Worm (Caenorhabditis elegans) whole organism, L1 larva: ENCODE results near the gene wee-1.3.
A peak's percentile ranks its signal among the peaks of the same experiment; 100 is the strongest.

Source experiments
- C16A3.4 ChIP-seq: fragments of 150-350 bp; optimal IDR thresholded peaks from 2 replicates; lab custom pipeline; 2014; ENCODE audit warnings: missing biosample characterization, missing genetic modification characterization
- C34B4.2 ChIP-seq: sonication (generic microtip); optimal IDR thresholded peaks from 2 replicates; lab custom pipeline; 2017; ENCODE audit warnings: mild to moderate bottlenecking, missing genetic modification characterization, missing compliant biosample characterization
- F16B12.6 ChIP-seq: fragments of 150-350 bp; optimal IDR thresholded peaks from 2 replicates; lab custom pipeline; 2014; ENCODE audit warnings: missing biosample characterization, missing genetic modification characterization
- aly-2 ChIP-seq: fragments of 150-350 bp; optimal IDR thresholded peaks from 2 replicates; lab custom pipeline; 2014; ENCODE audit warnings: missing biosample characterization, missing genetic modification characterization
- ama-1 ChIP-seq: fragments of 150-350 bp; optimal IDR thresholded peaks from 2 replicates; lab custom pipeline; 2014
- blmp-1 ChIP-seq: fragments of 150-350 bp; optimal IDR thresholded peaks from 2 replicates; lab custom pipeline; 2014; ENCODE audit warnings: missing biosample characterization, missing genetic modification characterization
- ceh-63 ChIP-seq: fragments of 200-800 bp; sonication (Bioruptor generic); optimal IDR thresholded peaks from 2 replicates; lab custom pipeline; 2018; ENCODE audit warnings: mild to moderate bottlenecking, missing genetic modification characterization, missing compliant biosample characterization
- ceh-8 ChIP-seq: fragments of 200-800 bp; sonication (Bioruptor generic); optimal IDR thresholded peaks from 2 replicates; lab custom pipeline; 2018; ENCODE audit warnings: mild to moderate bottlenecking, missing genetic modification characterization, moderate library complexity, missing compliant biosample characterization
- ces-1 ChIP-seq: fragments of 150-350 bp; optimal IDR thresholded peaks from 2 replicates; lab custom pipeline; 2014; ENCODE audit warnings: missing biosample characterization, missing genetic modification reagents, missing genetic modification characterization
- dsc-1 ChIP-seq: sonication (generic microtip); optimal IDR thresholded peaks from 2 replicates; lab custom pipeline; 2016; ENCODE audit warnings: mild to moderate bottlenecking, missing genetic modification characterization, missing compliant biosample characterization
- efl-1 ChIP-seq, 4 experiments: fragments of 150-350 bp; optimal IDR thresholded peaks in 3 of 4; peaks in 1 of 4; 1 replicate in 1 of 4; 2 replicates in 3 of 4; lab custom pipeline; 2014; ENCODE audit warnings: missing biosample characterization in 2 of 4, missing genetic modification characterization in 2 of 4, missing genetic modification reagents in 2 of 4
- ets-5 ChIP-seq: fragments of 200-800 bp; sonication (Bioruptor generic); IDR thresholded peaks from 2 replicates; pipeline ENCODE4 v1.3.6; 2022; ENCODE audit warnings: missing genetic modification characterization, missing compliant biosample characterization
- fkh-4 ChIP-seq: sonication (generic microtip); optimal IDR thresholded peaks from 2 replicates; lab custom pipeline; 2016; ENCODE audit warnings: missing compliant biosample characterization, missing genetic modification characterization, borderline replicate concordance
- grh-1 ChIP-seq: fragments of 200-800 bp; sonication (Bioruptor generic); IDR thresholded peaks from 2 replicates; pipeline ENCODE4 v1.3.6; 2022; ENCODE audit warnings: missing genetic modification reagents, missing genetic modification characterization, missing compliant biosample characterization
- hlh-17 ChIP-seq: fragments of 200-800 bp; sonication (Bioruptor generic); optimal IDR thresholded peaks from 2 replicates; lab custom pipeline; 2018; ENCODE audit warnings: missing genetic modification characterization, mild to moderate bottlenecking, missing compliant biosample characterization, moderate library complexity, borderline replicate concordance
- isw-1 ChIP-seq: fragments of 200-800 bp; sonication (Bioruptor generic); IDR thresholded peaks from 2 replicates; pipeline ENCODE4 v1.3.6; 2022; ENCODE audit warnings: missing genetic modification characterization, missing compliant biosample characterization
- jun-1 ChIP-seq: fragments of 150-350 bp; optimal IDR thresholded peaks from 2 replicates; lab custom pipeline; 2014; ENCODE audit warnings: missing biosample characterization, missing genetic modification reagents, missing genetic modification characterization
- lin-13 ChIP-seq: fragments of 150-350 bp; optimal IDR thresholded peaks from 2 replicates; lab custom pipeline; 2014; ENCODE audit warnings: missing biosample characterization, missing genetic modification reagents, missing genetic modification characterization
- lin-14 ChIP-seq: fragments of 200-800 bp; sonication (Bioruptor generic); optimal IDR thresholded peaks from 2 replicates; lab custom pipeline; 2018; ENCODE audit warnings: mild to moderate bottlenecking, missing genetic modification characterization, moderate library complexity, missing compliant biosample characterization
- lin-35 ChIP-seq, 2 experiments: fragments of 150-350 bp; optimal IDR thresholded peaks; 2 replicates each; lab custom pipeline; 2014; ENCODE audit warnings: missing biosample characterization in 2 of 2, missing genetic modification characterization in 2 of 2, missing genetic modification reagents in 2 of 2
- lin-39 ChIP-seq: fragments of 150-350 bp; optimal IDR thresholded peaks from 2 replicates; lab custom pipeline; 2014; ENCODE audit warnings: missing biosample characterization, missing genetic modification reagents, missing genetic modification characterization
- lsy-2 ChIP-seq, 2 experiments: fragments of 150-350 bp; optimal IDR thresholded peaks; 2 replicates each; lab custom pipeline; 2014; ENCODE audit warnings: missing biosample characterization in 2 of 2, missing genetic modification characterization in 2 of 2
- nhr-20 ChIP-seq: sonication (generic microtip); optimal IDR thresholded peaks from 2 replicates; lab custom pipeline; 2016; ENCODE audit warnings: mild to moderate bottlenecking, missing genetic modification characterization, missing compliant biosample characterization
- nhr-237 ChIP-seq: fragments of 150-350 bp; optimal IDR thresholded peaks from 2 replicates; lab custom pipeline; 2014; ENCODE audit warnings: missing biosample characterization, missing genetic modification characterization
- nhr-28 ChIP-seq: fragments of 150-350 bp; optimal IDR thresholded peaks from 2 replicates; lab custom pipeline; 2014; ENCODE audit warnings: missing biosample characterization, missing genetic modification characterization
- nhr-71 ChIP-seq: sonication (generic microtip); optimal IDR thresholded peaks from 2 replicates; lab custom pipeline; 2016; ENCODE audit warnings: mild to moderate bottlenecking, missing genetic modification characterization, moderate library complexity, missing compliant biosample characterization
- nhr-76 ChIP-seq: sonication (generic microtip); optimal IDR thresholded peaks from 2 replicates; lab custom pipeline; 2017; ENCODE audit warnings: missing biosample characterization, missing genetic modification characterization
- nhr-77 ChIP-seq: fragments of 150-350 bp; optimal IDR thresholded peaks from 2 replicates; lab custom pipeline; 2014; ENCODE audit warnings: missing biosample characterization, missing genetic modification characterization
- nhr-84 ChIP-seq: sonication (generic microtip); optimal IDR thresholded peaks from 2 replicates; lab custom pipeline; 2017; ENCODE audit warnings: missing biosample characterization, missing genetic modification characterization
- nhr-90 ChIP-seq: sonication (generic microtip); optimal IDR thresholded peaks from 2 replicates; lab custom pipeline; 2016; ENCODE audit warnings: mild to moderate bottlenecking, missing genetic modification characterization, missing compliant biosample characterization; ENCODE audit not compliant: poor library complexity
- pag-3 ChIP-seq: sonication (generic microtip); optimal IDR thresholded peaks from 2 replicates; lab custom pipeline; 2017; ENCODE audit warnings: missing genetic modification characterization, mild to moderate bottlenecking, missing compliant biosample characterization, antibody characterized with exemption, borderline replicate concordance; ENCODE audit not compliant: insufficient read depth
- pax-3 ChIP-seq: fragments of 200-800 bp; sonication (Bioruptor generic); optimal IDR thresholded peaks from 2 replicates; lab custom pipeline; 2018; ENCODE audit warnings: mild to moderate bottlenecking, missing genetic modification characterization, moderate library complexity, missing compliant biosample characterization
- pqm-1 ChIP-seq: sonication (generic microtip); optimal IDR thresholded peaks from 3 replicates; lab custom pipeline; 2017; ENCODE audit warnings: missing biosample characterization, missing genetic modification characterization
- skn-1 ChIP-seq: fragments of 150-350 bp; optimal IDR thresholded peaks from 2 replicates; lab custom pipeline; 2014; ENCODE audit warnings: missing biosample characterization, missing genetic modification characterization
- snu-23 ChIP-seq: sonication (generic microtip); optimal IDR thresholded peaks from 2 replicates; lab custom pipeline; 2016; ENCODE audit warnings: missing genetic modification characterization, missing compliant biosample characterization
- sox-4 ChIP-seq: sonication (generic microtip); optimal IDR thresholded peaks from 2 replicates; lab custom pipeline; 2016; ENCODE audit warnings: missing genetic modification characterization, missing compliant biosample characterization
- swsn-7 ChIP-seq: sonication (generic microtip); optimal IDR thresholded peaks from 2 replicates; lab custom pipeline; 2016; ENCODE audit warnings: missing genetic modification characterization, missing compliant biosample characterization
- tbx-2 ChIP-seq: sonication (generic microtip); optimal IDR thresholded peaks from 2 replicates; lab custom pipeline; 2016; ENCODE audit warnings: missing genetic modification characterization, missing compliant biosample characterization
- tlp-1 ChIP-seq: fragments of 150-350 bp; optimal IDR thresholded peaks from 2 replicates; lab custom pipeline; 2014; ENCODE audit warnings: missing biosample characterization, missing genetic modification characterization
- unc-30 ChIP-seq: sonication (generic microtip); optimal IDR thresholded peaks from 2 replicates; lab custom pipeline; 2017; ENCODE audit warnings: missing biosample characterization, missing genetic modification characterization
- unc-86 ChIP-seq: sonication (generic microtip); optimal IDR thresholded peaks from 2 replicates; lab custom pipeline; 2016; ENCODE audit warnings: missing genetic modification characterization, missing compliant biosample characterization
- unc-98 ChIP-seq: fragments of 200-800 bp; sonication (Bioruptor generic); IDR thresholded peaks from 2 replicates; pipeline ENCODE4 v1.3.6; 2022; ENCODE audit warnings: missing genetic modification characterization, missing compliant biosample characterization
- zip-4 ChIP-seq: fragments of 200-800 bp; sonication (Bioruptor generic); optimal IDR thresholded peaks from 2 replicates; lab custom pipeline; 2018; ENCODE audit warnings: mild to moderate bottlenecking, missing genetic modification characterization, moderate library complexity, missing compliant biosample characterization
- ztf-11 ChIP-seq, 2 experiments: sonication (generic microtip); optimal IDR thresholded peaks; 2 replicates each; lab custom pipeline; 2016 to 2017; ENCODE audit warnings: missing genetic modification characterization in 2 of 2, missing biosample characterization in 1 of 2, missing compliant biosample characterization in 1 of 2

Gene wee-1.3

DNA sequence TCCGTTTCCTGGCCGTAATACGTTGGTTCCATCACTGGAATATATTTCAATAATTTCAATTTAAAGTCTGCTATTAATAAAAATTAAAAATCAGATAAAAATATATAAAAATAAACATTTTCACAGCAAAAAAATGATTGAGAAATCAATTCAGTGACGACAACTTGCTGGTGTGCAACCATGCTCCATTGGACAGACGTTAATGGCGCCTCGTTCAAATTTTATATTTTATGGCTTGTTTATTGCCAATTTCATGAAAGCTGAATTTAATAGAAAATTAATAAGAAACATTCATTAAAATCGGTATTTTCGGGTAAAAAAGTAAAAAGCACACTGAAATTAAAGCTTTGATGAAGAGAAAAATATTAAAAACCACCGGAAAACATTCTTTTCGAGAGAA is 10.1 kb downstream of the wee-1.3 start, which contains the start of gene Y53C12A.3 (continued):
- TF ChIP-seq lin-35 (GFP tag; optimal IDR thresholded peaks at IDR 0.05; lab: Kevin White, UChicago) = peak; percentile 91 to 97
- no peak for TF ChIP-seq nhr-76 (tag; lab: Kevin White, UChicago)
- TF ChIP-seq lin-39 (tag; lab: Kevin White, UChicago) = no peak
- TF ChIP-seq F16B12.6 (tag; lab: Kevin White, UChicago) = peak; percentile 35
- TF ChIP-seq ets-5 (GFP tag; lab: Robert Waterston, UW) = no peak
- TF ChIP-seq nhr-77 (tag; lab: Kevin White, UChicago) = no peak
- no peak for TF ChIP-seq dsc-1 (tag; lab: Kevin White, UChicago)
- no peak for TF ChIP-seq zip-4 (GFP tag; lab: Kevin White, UChicago)
- no peak for TF ChIP-seq nhr-237
- peak; percentile 71 for TF ChIP-seq C16A3.4 (tag; lab: Kevin White, UChicago)
- TF ChIP-seq ceh-63 = no peak
- no peak for TF ChIP-seq ceh-8 (GFP tag; lab: Kevin White, UChicago)
- no peak for TF ChIP-seq lin-13 (GFP tag; lab: Kevin White, UChicago)
- TF ChIP-seq grh-1 = no peak
- no peak for TF ChIP-seq nhr-28
- TF ChIP-seq ztf-11 (tag; optimal IDR thresholded peaks at IDR 0.05; lab: Kevin White, UChicago) = no peak
- peak; percentile 50 to 81 for TF ChIP-seq lsy-2 (tag; optimal IDR thresholded peaks at IDR 0.05; lab: Kevin White, UChicago)
- no peak for TF ChIP-seq pag-3
- TF ChIP-seq ces-1 = no peak
- TF ChIP-seq swsn-7 (tag; lab: Kevin White, UChicago) = no peak
- no peak for TF ChIP-seq nhr-84
- no peak for TF ChIP-seq aly-2 (tag; lab: Kevin White, UChicago)
- peak; percentile 51 for TF ChIP-seq blmp-1
- TF ChIP-seq fkh-4 = no peak
- peak; percentile 44 for TF ChIP-seq nhr-71 (tag; lab: Kevin White, UChicago)
- no peak for TF ChIP-seq C34B4.2
- TF ChIP-seq unc-30 (tag; lab: Kevin White, UChicago) = no peak
- TF ChIP-seq nhr-90 = no peak
- peak; percentile 47 for TF ChIP-seq nhr-20 (tag; lab: Kevin White, UChicago)
- TF ChIP-seq tbx-2 = peak; percentile 17

DNA sequence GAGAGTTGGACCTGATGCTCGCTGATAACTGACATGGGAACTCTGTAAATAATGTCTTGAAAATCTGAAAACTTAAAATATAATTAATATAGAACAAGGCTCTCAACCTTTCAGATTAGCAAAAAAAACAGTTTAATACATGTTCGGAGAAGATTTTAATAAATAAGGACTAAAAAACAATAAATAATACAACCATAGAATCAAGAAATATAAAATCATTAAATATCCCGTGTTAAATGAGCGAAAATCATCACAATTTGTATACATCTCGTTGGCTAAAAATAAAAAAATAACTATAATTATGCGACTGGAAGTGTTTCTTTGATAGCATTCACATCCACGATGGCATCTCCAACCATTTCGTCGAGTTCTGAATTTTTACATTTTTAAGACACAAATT is 11.5 kb downstream of the wee-1.3 start, which contains the start of gene Y53C12A.10:
TSS of gene Y53C12A.10 (minus strand) at position 101 of the 400 bp plus-strand sequence.
- no peak for TF ChIP-seq snu-23 (GFP tag; lab: Kevin White, UChicago)
- TF ChIP-seq ets-5 (GFP tag; lab: Robert Waterston, UW) = no peak
- no peak for TF ChIP-seq isw-1 (GFP tag; lab: Robert Waterston, UW)
- TF ChIP-seq unc-98 (GFP tag; lab: Robert Waterston, UW) = no peak
- no peak for TF ChIP-seq pax-3
- TF ChIP-seq ces-1 = no peak
- TF ChIP-seq hlh-17 (GFP tag; lab: Kevin White, UChicago) = no peak
- no peak for TF ChIP-seq efl-1 (optimal IDR thresholded peaks at IDR 0.05; lab: Kevin White, UChicago)
- TF ChIP-seq efl-1 (GFP tag; optimal IDR thresholded peaks at IDR 0.05 in 1 of 2; lab: Kevin White, UChicago) = no peak
- TF ChIP-seq fkh-4 = no peak
- no peak for TF ChIP-seq tlp-1 (tag; lab: Kevin White, UChicago)
- TF ChIP-seq F16B12.6 (tag; lab: Kevin White, UChicago) = no peak
- no peak for TF ChIP-seq ztf-11 (tag; optimal IDR thresholded peaks at IDR 0.05; lab: Kevin White, UChicago)
- no peak for TF ChIP-seq pqm-1
- TF ChIP-seq lin-14 = no peak
- TF ChIP-seq skn-1 (tag; lab: Kevin White, UChicago) = no peak
- no peak for TF ChIP-seq sox-4 (tag; lab: Kevin White, UChicago)
- no peak for TF ChIP-seq C34B4.2
- TF ChIP-seq unc-86 (tag; lab: Kevin White, UChicago) = no peak
- no peak for TF ChIP-seq ama-1
- no peak for TF ChIP-seq jun-1
